Worm (Caenorhabditis elegans) whole organism, midembryonic: ENCODE results near the gene R107.5.

Experiments
- T22C8.4 ChIP-seq: fragments of 200-800 bp; sonication (Bioruptor generic); IDR thresholded peaks from 2 replicates; pipeline ENCODE4 v1.3.6; 2022; ENCODE audit warnings: missing genetic modification characterization, missing compliant biosample characterization
- cog-1 ChIP-seq: sonication (generic microtip); optimal IDR thresholded peaks from 2 replicates; lab custom pipeline; 2016; ENCODE audit warnings: missing genetic modification characterization, missing compliant biosample characterization
- flt-1 ChIP-seq: fragments of 200-800 bp; sonication (Bioruptor generic); IDR thresholded peaks from 2 replicates; pipeline ENCODE4 v1.3.6; 2022; ENCODE audit warnings: missing genetic modification characterization, missing compliant biosample characterization
- klf-2 ChIP-seq: fragments of 200-800 bp; sonication (Bioruptor generic); conservative IDR thresholded peaks from 2 replicates; pipeline ENCODE4 v1.3.6; 2022; ENCODE audit warnings: missing genetic modification reagents, missing genetic modification characterization, missing compliant biosample characterization
- med-1 ChIP-seq: sonication (generic microtip); optimal IDR thresholded peaks from 2 replicates; lab custom pipeline; 2017; ENCODE audit warnings: missing genetic modification characterization, mild to moderate bottlenecking, missing compliant biosample characterization, antibody characterized with exemption, missing genetic modification reagents; ENCODE audit not compliant: insufficient read depth
- ref-1 ChIP-seq: fragments of 200-800 bp; sonication (Bioruptor generic); conservative IDR thresholded peaks from 2 replicates; pipeline ENCODE4 v1.3.6; 2022; ENCODE audit warnings: missing genetic modification reagents, missing genetic modification characterization, missing compliant biosample characterization
- tab-1 ChIP-seq: fragments of 200-800 bp; sonication (Bioruptor generic); IDR thresholded peaks from 2 replicates; pipeline ENCODE4 v1.3.6; 2022; ENCODE audit warnings: missing genetic modification characterization, missing compliant biosample characterization
- ztf-23 ChIP-seq: fragments of 200-800 bp; sonication (Bioruptor generic); IDR thresholded peaks from 2 replicates; pipeline ENCODE4 v1.3.6; 2022; ENCODE audit warnings: missing genetic modification reagents, missing genetic modification characterization, missing compliant biosample characterization
- ztf-29 ChIP-seq: fragments of 200-800 bp; sonication (Bioruptor generic); IDR thresholded peaks from 2 replicates; pipeline ENCODE4 v1.3.6; 2022; ENCODE audit warnings: missing genetic modification reagents, missing genetic modification characterization, missing compliant biosample characterization

ce11 chrIII:9017181-9017651 lies 36.4 kb downstream of the R107.5 start, which contains the start of gene F59B2.12:
- TF ChIP-seq med-1: no peak
- no peak for TF ChIP-seq tab-1 (GFP tag; lab: Robert Waterston, UW)
- no peak for TF ChIP-seq klf-2 (GFP tag; lab: Robert Waterston, UW)
- TF ChIP-seq ref-1 (GFP tag; lab: Robert Waterston, UW): no peak
- no peak for TF ChIP-seq flt-1
- TF ChIP-seq ztf-23 (GFP tag; lab: Robert Waterston, UW): no peak
- no peak for TF ChIP-seq ztf-29 (GFP tag; lab: Robert Waterston, UW)
- no peak for TF ChIP-seq cog-1 (tag; lab: Kevin White, UChicago)
- TF ChIP-seq T22C8.4 (GFP tag; lab: Robert Waterston, UW): no peak
